Worm (Caenorhabditis elegans) whole organism, midembryonic: ENCODE measurements around the gene che-11.

Experiments
- T22C8.4 ChIP-seq: fragments of 200-800 bp; sonication (Bioruptor generic); IDR thresholded peaks from 2 replicates; pipeline ENCODE4 v1.3.6; 2022; ENCODE audit warnings: missing genetic modification characterization, missing compliant biosample characterization
- cog-1 ChIP-seq: sonication (generic microtip); optimal IDR thresholded peaks from 2 replicates; lab custom pipeline; 2016; ENCODE audit warnings: missing genetic modification characterization, missing compliant biosample characterization
- flt-1 ChIP-seq: fragments of 200-800 bp; sonication (Bioruptor generic); IDR thresholded peaks from 2 replicates; pipeline ENCODE4 v1.3.6; 2022; ENCODE audit warnings: missing genetic modification characterization, missing compliant biosample characterization
- klf-2 ChIP-seq: fragments of 200-800 bp; sonication (Bioruptor generic); conservative IDR thresholded peaks from 2 replicates; pipeline ENCODE4 v1.3.6; 2022; ENCODE audit warnings: missing genetic modification reagents, missing genetic modification characterization, missing compliant biosample characterization
- ref-1 ChIP-seq: fragments of 200-800 bp; sonication (Bioruptor generic); conservative IDR thresholded peaks from 2 replicates; pipeline ENCODE4 v1.3.6; 2022; ENCODE audit warnings: missing genetic modification reagents, missing genetic modification characterization, missing compliant biosample characterization
- tab-1 ChIP-seq: fragments of 200-800 bp; sonication (Bioruptor generic); IDR thresholded peaks from 2 replicates; pipeline ENCODE4 v1.3.6; 2022; ENCODE audit warnings: missing genetic modification characterization, missing compliant biosample characterization
- ztf-23 ChIP-seq: fragments of 200-800 bp; sonication (Bioruptor generic); IDR thresholded peaks from 2 replicates; pipeline ENCODE4 v1.3.6; 2022; ENCODE audit warnings: missing genetic modification reagents, missing genetic modification characterization, missing compliant biosample characterization
- ztf-29 ChIP-seq: fragments of 200-800 bp; sonication (Bioruptor generic); IDR thresholded peaks from 2 replicates; pipeline ENCODE4 v1.3.6; 2022; ENCODE audit warnings: missing genetic modification reagents, missing genetic modification characterization, missing compliant biosample characterization

DNA sequence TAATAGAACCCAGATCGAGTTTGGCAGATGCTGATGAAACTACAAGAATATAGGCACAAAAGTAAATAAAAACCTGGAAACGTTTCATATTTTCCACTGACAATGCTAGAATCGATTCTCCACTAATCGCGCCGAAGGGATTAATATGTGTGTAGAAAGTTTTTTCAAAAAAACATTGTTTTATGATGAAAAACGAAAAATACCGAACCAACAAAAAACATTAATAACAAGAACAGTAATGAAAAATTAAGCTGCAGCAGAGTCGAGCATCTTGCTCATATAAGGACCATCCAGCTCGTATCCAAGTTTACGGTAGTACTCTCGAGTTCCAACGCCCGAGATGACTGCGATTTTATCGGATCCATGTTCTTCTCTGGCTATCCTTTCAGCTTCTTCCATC is 28.8 kb upstream of the che-11 start, which contains the start of gene clec-224:
- no peak for TF ChIP-seq ztf-29 (GFP tag; lab: Robert Waterston, UW)
- TF ChIP-seq flt-1 (GFP tag; lab: Robert Waterston, UW): no peak
- no peak for TF ChIP-seq ref-1 (GFP tag; lab: Robert Waterston, UW)
- no peak for TF ChIP-seq T22C8.4 (GFP tag; lab: Robert Waterston, UW)
- TF ChIP-seq tab-1: no peak
- TF ChIP-seq ztf-23 (GFP tag; lab: Robert Waterston, UW): no peak
- no peak for TF ChIP-seq klf-2 (GFP tag; lab: Robert Waterston, UW)
- no peak for TF ChIP-seq cog-1
